Fruit fly (Drosophila melanogaster): ENCODE results near the gene CG13643.

dm6 chr3R:24947332-24947731 is 41.5 kb upstream of the CG13643 start, which contains the start of gene mah:
- no peak for TF ChIP-seq Neu2 (GFP tag; optimal IDR thresholded peaks at IDR 0.05; ENCODE audit: borderline replicate concordance)
- TF ChIP-seq pnt (GFP tag; optimal IDR thresholded peaks at IDR 0.05) = no peak
- TF ChIP-seq CG11723 (GFP tag; optimal IDR thresholded peaks at IDR 0.05) = no peak
